Worm (Caenorhabditis elegans) whole organism, early embryonic: Measurements from ENCODE around the gene str-111.

Experiments used
- B0310.2 ChIP-seq: sonication (generic microtip); optimal IDR thresholded peaks from 2 replicates; lab custom pipeline; 2016; ENCODE audit warnings: mild to moderate bottlenecking, missing genetic modification characterization, missing compliant biosample characterization
- ama-1 ChIP-seq: fragments of 150-350 bp; optimal IDR thresholded peaks from 2 replicates; lab custom pipeline; 2014
- ceh-13 ChIP-seq: fragments of 200-800 bp; sonication (Bioruptor generic); optimal IDR thresholded peaks from 2 replicates; lab custom pipeline; 2018; ENCODE audit warnings: mild to moderate bottlenecking, missing genetic modification characterization, missing compliant biosample characterization
- ceh-36 ChIP-seq: sonication (generic microtip); optimal IDR thresholded peaks from 2 replicates; lab custom pipeline; 2016; ENCODE audit warnings: missing genetic modification characterization, inconsistent platforms, missing compliant biosample characterization
- ets-7 ChIP-seq: sonication (generic microtip); optimal IDR thresholded peaks from 2 replicates; lab custom pipeline; 2016; ENCODE audit warnings: missing genotype, missing genetic modification characterization, missing compliant biosample characterization
- flt-1 ChIP-seq: fragments of 200-800 bp; sonication (Bioruptor generic); IDR thresholded peaks from 2 replicates; pipeline ENCODE4 v1.3.6; 2022; ENCODE audit warnings: missing genetic modification characterization, missing compliant biosample characterization
- hmbx-1 ChIP-seq: sonication (generic microtip); optimal IDR thresholded peaks from 2 replicates; lab custom pipeline; 2016; ENCODE audit warnings: mild to moderate bottlenecking, missing genetic modification characterization, missing compliant biosample characterization
- hnd-1 ChIP-seq: sonication (generic microtip); optimal IDR thresholded peaks from 2 replicates; lab custom pipeline; 2016; ENCODE audit warnings: missing genetic modification characterization, missing compliant biosample characterization
- pes-1 ChIP-seq: fragments of 200-800 bp; sonication (Bioruptor generic); IDR thresholded peaks from 2 replicates; pipeline ENCODE4 v1.3.6; 2022; ENCODE audit warnings: missing genetic modification reagents, missing genetic modification characterization, missing compliant biosample characterization
- scrt-1 ChIP-seq: fragments of 200-800 bp; sonication (Bioruptor generic); IDR thresholded peaks from 2 replicates; pipeline ENCODE4 v1.3.6; 2022; ENCODE audit warnings: missing genetic modification characterization, missing compliant biosample characterization
- sea-1 ChIP-seq: fragments of 200-800 bp; sonication (Bioruptor generic); conservative IDR thresholded peaks from 2 replicates; pipeline ENCODE4 v1.3.6; 2022; ENCODE audit warnings: missing genetic modification characterization, missing compliant biosample characterization
- tra-4 ChIP-seq: sonication (generic microtip); optimal IDR thresholded peaks from 2 replicates; lab custom pipeline; 2017; ENCODE audit warnings: missing genetic modification characterization, missing compliant biosample characterization

- TF ChIP-seq tra-4 (tag; lab: Kevin White, UChicago) (no peak), sea-1 (GFP tag; lab: Robert Waterston, UW) (no peak), ama-1 (lab: Kevin White, UChicago) (no peak), ets-7 (no peak), flt-1 (GFP tag; lab: Robert Waterston, UW) (no peak), hmbx-1 (no peak), pes-1 (no peak), scrt-1 (no peak), B0310.2 (tag; lab: Kevin White, UChicago) (no peak), ceh-13 (GFP tag; lab: Kevin White, UChicago) (no peak), ceh-36 (tag; lab: Kevin White, UChicago) (no peak), hnd-1 (tag; lab: Kevin White, UChicago) (no peak)
Observed at ce11 chrV:16141071-16141470, 27.9 kb downstream of the str-111 start, which contains the start of gene clc-32.
